Worm (Caenorhabditis elegans) whole organism, L4 larva: ENCODE data around the gene Y43F8C.5.

Source experiments
- D1046.2 ChIP-seq: fragments of 200-800 bp; sonication (Bioruptor generic); IDR thresholded peaks from 2 replicates; pipeline ENCODE4 v1.3.6; 2022; ENCODE audit warnings: missing genetic modification characterization, missing compliant biosample characterization
- F49E8.2 ChIP-seq: sonication (generic microtip); optimal IDR thresholded peaks from 2 replicates; lab custom pipeline; 2016; ENCODE audit warnings: missing compliant biosample characterization, mild to moderate bottlenecking, missing genetic modification characterization, borderline replicate concordance
- aha-1 ChIP-seq: fragments of 150-350 bp; peaks from one replicate; lab custom pipeline; 2014; ENCODE audit warnings: missing biosample characterization, missing genetic modification characterization
- egl-27 ChIP-seq: sonication (generic microtip); optimal IDR thresholded peaks from 3 replicates; lab custom pipeline; 2017; ENCODE audit warnings: missing biosample characterization, missing genetic modification reagents, missing genetic modification characterization
- jun-1 ChIP-seq: fragments of 150-350 bp; optimal IDR thresholded peaks from 2 replicates; lab custom pipeline; 2014; ENCODE audit warnings: missing biosample characterization, missing genetic modification reagents, missing genetic modification characterization
- lsy-2 ChIP-seq, 2 experiments: fragments of 150-350 bp in 1 of 2; sonication (generic microtip) in 1 of 2; optimal IDR thresholded peaks; 2 replicates each; lab custom pipeline; 2014 to 2017; ENCODE audit warnings: missing biosample characterization in 2 of 2, missing genetic modification characterization in 2 of 2
- nhr-42 ChIP-seq: fragments of 200-800 bp; sonication (Bioruptor generic); IDR thresholded peaks from 2 replicates; pipeline ENCODE4 v1.3.6; 2022; ENCODE audit warnings: missing genetic modification characterization, missing compliant biosample characterization
- nhr-77 ChIP-seq: fragments of 150-350 bp; optimal IDR thresholded peaks from 2 replicates; lab custom pipeline; 2014; ENCODE audit warnings: missing biosample characterization, missing genetic modification characterization

DNA sequence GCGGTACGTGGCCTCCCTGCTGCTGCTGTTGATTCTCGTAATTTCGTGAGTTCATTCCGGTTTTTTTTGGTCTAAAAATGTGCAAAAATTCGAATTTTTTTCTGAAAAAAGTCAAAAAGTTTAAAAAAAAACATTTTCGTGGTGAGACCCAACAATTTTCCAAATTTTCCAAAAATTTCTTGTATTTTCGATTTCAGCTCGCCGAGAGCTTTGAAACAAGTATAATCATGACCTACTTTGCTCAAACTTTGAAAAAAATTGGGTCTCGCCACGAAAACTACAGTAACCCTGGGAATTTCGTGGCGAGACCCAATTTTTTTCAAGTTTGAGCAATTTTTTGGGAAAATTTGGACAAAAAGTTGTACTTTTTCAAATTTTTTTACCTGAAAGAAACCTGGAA lies 8.4 kb upstream of the Y43F8C.5 start, which contains the start of gene Y43F8C.6:
- TF ChIP-seq aha-1 (no peak), nhr-77 (no peak), F49E8.2 (tag; lab: Kevin White, UChicago) (no peak), jun-1 (tag; lab: Kevin White, UChicago) (no peak), lsy-2 (tag; optimal IDR thresholded peaks at IDR 0.05; lab: Kevin White, UChicago) (no peak), egl-27 (tag; lab: Kevin White, UChicago) (no peak), D1046.2 (no peak), nhr-42 (GFP tag; lab: Robert Waterston, UW) (no peak)
